Worm (Caenorhabditis elegans): ENCODE data around the gene ZK105.5.

Gene ZK105.5

DNA sequence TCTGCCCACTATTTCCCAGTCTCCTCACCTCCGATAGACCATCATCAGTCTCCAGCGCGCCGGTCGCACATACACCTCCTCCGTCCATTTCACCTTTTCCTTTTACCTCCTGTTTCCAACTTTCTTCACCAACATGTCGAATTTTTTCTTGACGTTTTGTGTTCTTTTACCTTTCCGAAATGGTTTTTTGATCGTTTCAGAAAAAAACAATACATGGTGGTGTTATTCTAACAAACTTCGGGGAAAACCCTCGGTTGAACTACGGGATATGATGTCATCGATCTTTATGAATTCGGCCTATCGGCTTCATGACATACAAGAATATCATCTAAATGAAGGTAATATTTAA, 11.1 kb upstream of the ZK105.5 start, which contains the start of gene Y97E10C.1 (continued):
- TF ChIP-seq C34B4.2 (tag; optimal IDR thresholded peaks at IDR 0.05) (no peak), mab-9 (GFP tag; IDR thresholded peaks at IDR 0.05) (no peak), nhr-85 (tag) (peak; percentile 87), ceh-90 (tag; optimal IDR thresholded peaks at IDR 0.05) (no peak), lsy-2 (tag; optimal IDR thresholded peaks at IDR 0.05) (no peak), mdl-1 (tag; optimal IDR thresholded peaks at IDR 0.05) (no peak)

- no peak for TF ChIP-seq unc-30 (tag; optimal IDR thresholded peaks at IDR 0.05)
- TF ChIP-seq zip-4 (GFP tag; optimal IDR thresholded peaks at IDR 0.05): peak; percentile 52
- TF ChIP-seq nhr-77 (tag; optimal IDR thresholded peaks at IDR 0.05): peak; percentile 85
- TF ChIP-seq nhr-47 (tag; optimal IDR thresholded peaks at IDR 0.05): peak; percentile 94
- no peak for TF ChIP-seq nhr-12 (tag; optimal IDR thresholded peaks at IDR 0.05)
- TF ChIP-seq aha-1 (tag; optimal IDR thresholded peaks at IDR 0.05): no peak
- no peak for TF ChIP-seq nhr-90 (tag; optimal IDR thresholded peaks at IDR 0.05; ENCODE audit: poor library complexity)
- TF ChIP-seq ama-1 (optimal IDR thresholded peaks at IDR 0.05): no peak
- TF ChIP-seq ceh-90 (tag; optimal IDR thresholded peaks at IDR 0.05): no peak
- peak; percentile 86 for TF ChIP-seq swsn-7 (tag; optimal IDR thresholded peaks at IDR 0.05)
- peak; percentile 82 for TF ChIP-seq jun-1 (tag; optimal IDR thresholded peaks at IDR 0.05)
- peak; percentile 46 for TF ChIP-seq mef-2 (tag; optimal IDR thresholded peaks at IDR 0.05)
- TF ChIP-seq ztf-4 (tag; optimal IDR thresholded peaks at IDR 0.05): peak; percentile 36
- TF ChIP-seq lin-14 (GFP tag; optimal IDR thresholded peaks at IDR 0.05): peak; percentile 98
- peak in 1 of 6 experiments; percentile 41 for TF ChIP-seq elt-3 (tag; optimal IDR thresholded peaks at IDR 0.05)
- TF ChIP-seq ets-5 (GFP tag; IDR thresholded peaks at IDR 0.05): no peak
- TF ChIP-seq fkh-8 (tag; optimal IDR thresholded peaks at IDR 0.05): peak; percentile 99
- TF ChIP-seq hpl-2 (GFP tag; optimal IDR thresholded peaks at IDR 0.05): no peak
- TF ChIP-seq ceh-63 (GFP tag; optimal IDR thresholded peaks at IDR 0.05): no peak
- TF ChIP-seq Y116A8C.19 (tag; optimal IDR thresholded peaks at IDR 0.05; ENCODE audit: borderline replicate concordance): no peak
- no peak for TF ChIP-seq F16B12.6 (tag; optimal IDR thresholded peaks at IDR 0.05)
- peak; percentile 43 for TF ChIP-seq lin-13 (GFP tag; optimal IDR thresholded peaks at IDR 0.05)
- TF ChIP-seq pqm-1 (tag; optimal IDR thresholded peaks at IDR 0.05): no peak
- TF ChIP-seq hlh-17 (GFP tag; optimal IDR thresholded peaks at IDR 0.05; ENCODE audit: borderline replicate concordance): no peak
- TF ChIP-seq aly-2 (tag; optimal IDR thresholded peaks at IDR 0.05): no peak
- TF ChIP-seq nhr-84 (tag; optimal IDR thresholded peaks at IDR 0.05): no peak
- TF ChIP-seq mab-9 (GFP tag; IDR thresholded peaks at IDR 0.05): no peak
- TF ChIP-seq sox-4 (tag; optimal IDR thresholded peaks at IDR 0.05): peak; percentile 75
- peak; percentile 19 for TF ChIP-seq hlh-4 (tag; optimal IDR thresholded peaks at IDR 0.05)
- TF ChIP-seq nhr-71 (tag; optimal IDR thresholded peaks at IDR 0.05): peak; percentile 96
- peak; percentile 29 to 81 (median 41) for TF ChIP-seq ceh-82 (tag; optimal IDR thresholded peaks at IDR 0.05)
- TF ChIP-seq grh-1 (GFP tag; IDR thresholded peaks at IDR 0.05): peak; percentile 18; the same call in 1 of the 2 replicates
- peak; percentile 36 for TF ChIP-seq unc-130 (tag; optimal IDR thresholded peaks at IDR 0.05)
- no peak for TF ChIP-seq lin-15B (tag; optimal IDR thresholded peaks at IDR 0.05)
- TF ChIP-seq nhr-76 (tag; optimal IDR thresholded peaks at IDR 0.05): no peak
- TF ChIP-seq unc-98 (GFP tag; IDR thresholded peaks at IDR 0.05): peak; percentile 49; the same call in 1 of the 2 replicates
- no peak for TF ChIP-seq tlp-1 (tag; optimal IDR thresholded peaks at IDR 0.05)
- TF ChIP-seq C16A3.4 (tag; optimal IDR thresholded peaks at IDR 0.05): peak; percentile 26
- TF ChIP-seq C34B4.2 (tag; optimal IDR thresholded peaks at IDR 0.05): no peak
- no peak for TF ChIP-seq vab-15 (tag; optimal IDR thresholded peaks at IDR 0.05)
- TF ChIP-seq nhr-11 (tag; optimal IDR thresholded peaks at IDR 0.05): peak; percentile 71
- no peak for TF ChIP-seq mdl-1 (tag; optimal IDR thresholded peaks at IDR 0.05)
- peak; percentile 56 for TF ChIP-seq zag-1 (tag; optimal IDR thresholded peaks at IDR 0.05)
- TF ChIP-seq lin-35 (GFP tag; optimal IDR thresholded peaks at IDR 0.05): peak in 1 of 2 experiments; percentile 67
- peak; percentile 45 for TF ChIP-seq elt-2 (tag; optimal IDR thresholded peaks at IDR 0.05)
- peak; percentile 72 to 75 for TF ChIP-seq efl-1 (optimal IDR thresholded peaks at IDR 0.05)
- TF ChIP-seq efl-1 (GFP tag; optimal IDR thresholded peaks at IDR 0.05 in 1 of 2): peak; percentile 32 to 95
- peak; percentile 75 for TF ChIP-seq fos-1 (tag; optimal IDR thresholded peaks at IDR 0.05)
- peak; percentile 74 for TF ChIP-seq irx-1 (tag; optimal IDR thresholded peaks at IDR 0.05)
Observed at ce11 chrV:7728003-7728678, 10.6 kb upstream of the ZK105.5 start.
